Worm (Caenorhabditis elegans) whole organism, late embryonic: ENCODE data around the gene che-10.

ENCODE experiments used
- F13H6.1 ChIP-seq: sonication (generic microtip); optimal IDR thresholded peaks from 2 replicates; lab custom pipeline; 2016; ENCODE audit warnings: missing genetic modification characterization, missing compliant biosample characterization
- K02D7.2 ChIP-seq: sonication (generic microtip); optimal IDR thresholded peaks from 2 replicates; lab custom pipeline; 2017; ENCODE audit warnings: mild to moderate bottlenecking, missing genetic modification characterization, missing compliant biosample characterization
- K09A11.1 ChIP-seq: sonication (generic microtip); optimal IDR thresholded peaks from 2 replicates; lab custom pipeline; 2017; ENCODE audit warnings: antibody characterized with exemption, mild to moderate bottlenecking, missing genetic modification characterization, missing compliant biosample characterization; ENCODE audit not compliant: insufficient read depth
- T23F11.4 ChIP-seq: fragments of 200-800 bp; sonication (Bioruptor generic); optimal IDR thresholded peaks from 2 replicates; lab custom pipeline; 2018; ENCODE audit warnings: mild to moderate bottlenecking, missing genetic modification characterization, missing compliant biosample characterization
- ahr-1 ChIP-seq: sonication (generic microtip); optimal IDR thresholded peaks from 2 replicates; lab custom pipeline; 2016; ENCODE audit warnings: missing genetic modification characterization, missing compliant biosample characterization
- ama-1 ChIP-seq: fragments of 150-350 bp; optimal IDR thresholded peaks from 2 replicates; lab custom pipeline; 2014
- ceh-14 ChIP-seq: sonication (generic microtip); optimal IDR thresholded peaks from 2 replicates; lab custom pipeline; 2016; ENCODE audit warnings: missing genotype, missing genetic modification characterization, missing compliant biosample characterization
- ceh-18 ChIP-seq: sonication (generic microtip); optimal IDR thresholded peaks from 2 replicates; lab custom pipeline; 2016; ENCODE audit warnings: missing genetic modification characterization, missing compliant biosample characterization
- ceh-31 ChIP-seq: sonication (generic microtip); optimal IDR thresholded peaks from 2 replicates; lab custom pipeline; 2016; ENCODE audit warnings: missing genetic modification characterization, missing compliant biosample characterization
- ceh-45 ChIP-seq: fragments of 200-800 bp; sonication (Bioruptor generic); IDR thresholded peaks from 2 replicates; pipeline ENCODE4 v1.3.6; 2022; ENCODE audit warnings: missing genetic modification reagents, missing genetic modification characterization, missing compliant biosample characterization
- ceh-6 ChIP-seq: fragments of 200-800 bp; sonication (Bioruptor generic); optimal IDR thresholded peaks from 2 replicates; lab custom pipeline; 2018; ENCODE audit warnings: mild to moderate bottlenecking, missing genetic modification characterization, missing compliant biosample characterization
- che-1 ChIP-seq: sonication (generic microtip); optimal IDR thresholded peaks from 2 replicates; lab custom pipeline; 2016; ENCODE audit warnings: mild to moderate bottlenecking, missing genetic modification characterization, missing compliant biosample characterization
- dmd-4 ChIP-seq: sonication (generic microtip); optimal IDR thresholded peaks from 2 replicates; lab custom pipeline; 2016; ENCODE audit warnings: borderline replicate concordance, missing genetic modification characterization, missing compliant biosample characterization
- elt-2 ChIP-seq: sonication (generic microtip); optimal IDR thresholded peaks from 2 replicates; lab custom pipeline; 2016; ENCODE audit warnings: missing genetic modification reagents, missing genetic modification characterization, missing compliant biosample characterization
- ets-4 ChIP-seq: sonication (generic microtip); optimal IDR thresholded peaks from 2 replicates; lab custom pipeline; 2016; ENCODE audit warnings: missing genetic modification characterization, missing compliant biosample characterization
- eyg-1 ChIP-seq: sonication (generic microtip); optimal IDR thresholded peaks from 2 replicates; lab custom pipeline; 2016; ENCODE audit warnings: missing genotype, missing genetic modification characterization, missing compliant biosample characterization
- fax-1 ChIP-seq: sonication (generic microtip); optimal IDR thresholded peaks from 2 replicates; lab custom pipeline; 2016; ENCODE audit warnings: missing genotype, missing genetic modification characterization, missing compliant biosample characterization
- fkh-10 ChIP-seq: fragments of 150-350 bp; optimal IDR thresholded peaks from 2 replicates; lab custom pipeline; 2014; ENCODE audit warnings: missing biosample characterization, missing genetic modification reagents, missing genetic modification characterization
- hlh-6 ChIP-seq: sonication (generic microtip); optimal IDR thresholded peaks from 2 replicates; lab custom pipeline; 2016; ENCODE audit warnings: missing genotype, missing genetic modification characterization, missing compliant biosample characterization
- lim-6 ChIP-seq: sonication (generic microtip); optimal IDR thresholded peaks from 2 replicates; lab custom pipeline; 2016; ENCODE audit warnings: missing genetic modification characterization, missing compliant biosample characterization
- lin-11 ChIP-seq: fragments of 200-800 bp; sonication (Bioruptor generic); optimal IDR thresholded peaks from 2 replicates; lab custom pipeline; 2018; ENCODE audit warnings: mild to moderate bottlenecking, missing genetic modification characterization, missing compliant biosample characterization
- nfya-1 ChIP-seq: sonication (generic microtip); optimal IDR thresholded peaks from 2 replicates; lab custom pipeline; 2017; ENCODE audit warnings: missing genetic modification characterization, mild to moderate bottlenecking, missing compliant biosample characterization, antibody characterized with exemption, moderate library complexity
- nhr-11 ChIP-seq: fragments of 150-350 bp; optimal IDR thresholded peaks from 2 replicates; lab custom pipeline; 2014; ENCODE audit warnings: missing biosample characterization, missing genetic modification characterization
- nhr-232 ChIP-seq: sonication (generic microtip); optimal IDR thresholded peaks from 2 replicates; lab custom pipeline; 2016; ENCODE audit warnings: missing genetic modification characterization, missing compliant biosample characterization
- odd-2 ChIP-seq: sonication (generic microtip); optimal IDR thresholded peaks from 2 replicates; lab custom pipeline; 2017; ENCODE audit warnings: antibody characterized with exemption, mild to moderate bottlenecking, missing genetic modification characterization, missing compliant biosample characterization
- pax-1 ChIP-seq: fragments of 150-350 bp; optimal IDR thresholded peaks from 2 replicates; lab custom pipeline; 2014; ENCODE audit warnings: missing biosample characterization, missing genetic modification characterization
- pha-2 ChIP-seq: sonication (generic microtip); optimal IDR thresholded peaks from 2 replicates; lab custom pipeline; 2017; ENCODE audit warnings: mild to moderate bottlenecking, missing genetic modification characterization, missing compliant biosample characterization
- pha-4 ChIP-seq: fragments of 150-350 bp; optimal IDR thresholded peaks from 2 replicates; lab custom pipeline; 2018; ENCODE audit warnings: missing biosample characterization, missing genetic modification reagents, missing genetic modification characterization
- pros-1 ChIP-seq: fragments of 150-350 bp; optimal IDR thresholded peaks from 2 replicates; lab custom pipeline; 2014; ENCODE audit warnings: missing biosample characterization, missing genetic modification reagents, missing genetic modification characterization
- ref-2 ChIP-seq: sonication (generic microtip); optimal IDR thresholded peaks from 2 replicates; lab custom pipeline; 2016; ENCODE audit warnings: missing genetic modification characterization, missing compliant biosample characterization
- sox-2 ChIP-seq: fragments of 200-800 bp; sonication (Bioruptor generic); IDR thresholded peaks from 2 replicates; pipeline ENCODE4 v1.3.6; 2022; ENCODE audit warnings: missing genetic modification reagents, missing genetic modification characterization, missing compliant biosample characterization
- sox-4 ChIP-seq: sonication (generic microtip); optimal IDR thresholded peaks from 2 replicates; lab custom pipeline; 2017; ENCODE audit warnings: mild to moderate bottlenecking, missing genetic modification characterization, inconsistent platforms, missing compliant biosample characterization
- tbx-2 ChIP-seq: sonication (generic microtip); optimal IDR thresholded peaks from 2 replicates; lab custom pipeline; 2016; ENCODE audit warnings: missing genetic modification characterization, missing compliant biosample characterization
- ttx-3 ChIP-seq: sonication (generic microtip); optimal IDR thresholded peaks from 2 replicates; lab custom pipeline; 2016; ENCODE audit warnings: missing genetic modification reagents, missing genetic modification characterization, missing compliant biosample characterization
- unc-3 ChIP-seq, 2 experiments: fragments of 200-800 bp in 1 of 2; sonication (Bioruptor generic) in 1 of 2; sonication (generic microtip) in 1 of 2; conservative IDR thresholded peaks in 1 of 2; optimal IDR thresholded peaks in 1 of 2; 2 replicates each; pipeline versions ENCODE4 v1.3.6 to Lab custom; 2016 to 2022; ENCODE audit warnings: missing compliant biosample characterization in 2 of 2, missing genetic modification characterization in 2 of 2, missing genetic modification reagents in 1 of 2
- unc-42 ChIP-seq: sonication (generic microtip); optimal IDR thresholded peaks from 2 replicates; lab custom pipeline; 2016; ENCODE audit warnings: missing genotype, missing genetic modification characterization, missing compliant biosample characterization
- unc-55 ChIP-seq: sonication (generic microtip); optimal IDR thresholded peaks from 2 replicates; lab custom pipeline; 2017; ENCODE audit warnings: missing biosample characterization, missing genetic modification reagents, missing genetic modification characterization
- zip-5 ChIP-seq: sonication (generic microtip); optimal IDR thresholded peaks from 2 replicates; lab custom pipeline; 2016; ENCODE audit warnings: missing genetic modification characterization, missing compliant biosample characterization
- ztf-16 ChIP-seq: sonication (generic microtip); optimal IDR thresholded peaks from 2 replicates; lab custom pipeline; 2017; ENCODE audit warnings: missing genetic modification characterization, missing compliant biosample characterization

che-10 gene

DNA sequence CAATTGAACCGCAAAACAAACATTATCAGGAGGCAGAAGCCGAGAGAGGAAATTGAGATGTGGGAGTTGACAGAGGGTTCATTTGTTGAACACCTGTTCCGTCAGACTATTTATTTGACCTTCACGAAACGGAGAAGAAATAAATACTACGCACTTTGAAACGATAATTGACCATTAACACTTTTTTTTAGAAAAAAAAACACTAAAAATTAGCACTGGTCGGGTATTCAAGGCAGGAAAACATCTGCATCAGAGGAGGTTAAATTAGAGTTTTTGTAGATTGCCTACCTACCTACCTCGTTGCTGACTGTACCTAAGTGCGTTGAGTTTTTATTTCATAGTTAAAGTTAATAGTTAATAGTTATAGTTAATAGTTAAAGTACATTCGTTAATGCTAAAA is 11.9 kb upstream of the che-10 start:
- peak; percentile 8 for TF ChIP-seq pax-1 (tag; lab: Kevin White, UChicago)
- no peak for TF ChIP-seq ceh-45 (GFP tag; lab: Robert Waterston, UW)
- no peak for TF ChIP-seq dmd-4 (tag; lab: Kevin White, UChicago)
- TF ChIP-seq fkh-10 (GFP tag; lab: Kevin White, UChicago) = no peak
- TF ChIP-seq, all 69 proteins: peak for 1

DNA sequence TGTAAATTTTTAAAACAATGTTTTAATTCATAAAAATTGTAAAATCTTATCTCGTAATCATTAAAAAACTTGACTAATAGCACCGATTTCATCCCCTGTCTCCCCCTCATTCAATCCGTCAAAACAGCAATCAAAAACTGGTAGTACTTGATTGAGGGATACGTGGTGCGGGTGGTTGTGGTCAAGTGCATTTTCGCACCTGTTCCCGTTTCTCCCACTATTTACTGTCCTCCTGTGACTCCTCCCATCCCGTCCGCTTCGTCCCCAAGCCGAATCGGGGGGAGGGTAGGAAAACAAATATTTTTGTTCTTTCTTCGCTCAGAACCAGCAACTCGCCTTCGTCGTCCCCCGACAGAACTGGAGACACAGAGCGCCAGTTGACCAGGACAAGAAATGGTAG is 10.6 kb upstream of the che-10 start, which contains the start of gene lgc-27:
Gene lgc-27 (plus strand): TSS at position 301 of the 400 bp plus-strand sequence.
- TF ChIP-seq tbx-2 (tag; lab: Kevin White, UChicago) (peak; percentile 44), ttx-3 (tag; lab: Kevin White, UChicago) (no peak), ama-1 (lab: Kevin White, UChicago) (no peak)
- TF ChIP-seq, all 69 proteins: peak for 1

DNA sequence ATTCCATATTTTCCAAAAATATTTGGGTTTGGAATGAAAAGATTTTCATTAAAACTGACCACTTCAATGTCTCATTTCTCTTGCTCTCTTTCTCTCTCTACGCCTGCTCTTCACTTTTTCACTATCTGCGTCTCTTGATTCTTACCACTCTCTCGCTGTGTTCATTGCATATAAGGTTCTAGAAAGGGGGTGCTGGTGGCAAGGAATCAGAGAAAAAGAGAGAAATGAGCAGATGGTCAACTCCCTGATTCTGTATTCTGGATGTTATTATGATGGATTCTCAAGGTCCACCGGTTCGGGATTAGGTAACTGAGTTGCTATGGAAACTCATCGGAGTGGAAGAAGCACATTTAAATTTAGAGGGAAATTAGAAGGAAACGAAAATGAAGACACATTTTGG is 2.6 kb upstream of the che-10 start:
- peak; percentile 22 for TF ChIP-seq ref-2
- TF ChIP-seq unc-42 = no peak
- TF ChIP-seq nfya-1 (tag; lab: Kevin White, UChicago) = peak; percentile 38
- TF ChIP-seq, all 69 proteins: peak for 2

DNA sequence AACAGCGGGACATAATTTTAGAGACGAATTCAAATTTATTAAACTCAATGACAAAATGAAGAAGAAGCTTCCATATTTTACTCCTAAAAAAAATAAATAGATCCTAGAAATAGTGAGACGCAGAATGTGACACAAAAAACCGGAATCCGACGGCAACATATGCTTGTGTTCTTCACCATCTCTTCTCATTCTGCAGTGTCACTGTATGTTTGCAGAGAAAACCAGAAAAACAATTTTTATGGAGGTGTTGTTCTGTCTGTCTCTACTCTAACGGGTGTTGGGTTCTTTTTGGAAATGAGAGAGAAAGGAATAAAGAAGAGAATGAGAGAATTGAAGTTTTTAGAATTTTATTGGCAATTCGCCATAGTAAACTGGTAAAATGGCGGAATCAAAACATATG is 750 bp upstream of the che-10 start:
- TF ChIP-seq hlh-6 (no peak), ceh-14 (tag; lab: Kevin White, UChicago) (no peak), odd-2 (tag; lab: Kevin White, UChicago) (no peak), nhr-232 (tag; lab: Kevin White, UChicago) (no peak), eyg-1 (tag; lab: Kevin White, UChicago) (no peak), K09A11.1 (tag; lab: Kevin White, UChicago) (no peak)

DNA sequence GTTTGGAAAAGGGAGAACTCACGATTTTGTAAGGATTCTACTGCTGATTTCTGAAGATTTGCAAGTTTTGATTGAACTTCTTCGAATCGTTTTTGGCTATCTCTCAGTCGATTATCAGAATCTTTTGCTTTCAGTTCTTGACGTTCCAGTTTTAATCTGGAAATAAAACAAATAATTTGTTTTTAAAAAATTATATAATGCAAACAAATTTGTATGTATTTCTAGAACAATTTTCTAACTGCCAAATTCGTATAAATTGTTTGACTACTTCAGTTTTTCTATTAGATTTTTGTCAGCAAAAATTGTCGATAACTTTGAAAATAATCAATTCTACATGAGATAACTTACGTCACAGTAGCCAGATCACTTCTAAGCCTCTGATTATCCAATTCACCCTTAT is 6.7 kb downstream of the che-10 start:
- no peak for TF ChIP-seq F13H6.1 (tag; lab: Kevin White, UChicago)
- no peak for TF ChIP-seq odd-2 (tag; lab: Kevin White, UChicago)
- no peak for TF ChIP-seq pros-1 (tag; lab: Kevin White, UChicago)
- TF ChIP-seq eyg-1 (tag; lab: Kevin White, UChicago) = no peak
- TF ChIP-seq pax-1 (tag; lab: Kevin White, UChicago) = no peak
- TF ChIP-seq ttx-3 (tag; lab: Kevin White, UChicago) = no peak
- TF ChIP-seq ceh-31 (tag; lab: Kevin White, UChicago) = no peak
- TF ChIP-seq nhr-11 (tag; lab: Kevin White, UChicago) = no peak
- no peak for TF ChIP-seq zip-5 (tag; lab: Kevin White, UChicago)
- no peak for TF ChIP-seq ztf-16 (tag; lab: Kevin White, UChicago)

DNA sequence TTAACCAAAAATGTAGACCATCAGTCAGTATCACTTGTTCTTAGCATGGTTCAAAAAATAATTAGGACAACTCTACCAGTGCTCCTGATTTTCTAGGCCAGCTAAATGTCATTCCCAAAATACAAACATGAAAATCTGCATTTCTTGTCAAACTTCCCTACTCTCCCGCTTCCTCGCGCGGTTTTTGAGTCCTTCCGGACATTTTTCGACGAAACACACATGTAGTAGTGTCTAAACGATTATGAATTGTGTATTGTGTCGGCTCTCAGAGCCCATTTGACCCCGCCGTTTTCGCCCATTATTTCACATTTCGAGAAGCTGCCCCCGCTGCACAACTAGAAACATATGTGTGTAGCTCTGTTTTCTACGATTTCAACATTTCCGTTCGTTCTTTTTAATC is 11.5 kb downstream of the che-10 start, which contains the start of gene F35D11.1:
Gene F35D11.1 (plus strand): TSS at position 301 of the 400 bp plus-strand sequence.
- no peak for TF ChIP-seq nhr-232 (tag; lab: Kevin White, UChicago)
- no peak for TF ChIP-seq sox-2 (GFP tag; lab: Robert Waterston, UW)
- no peak for TF ChIP-seq unc-55
- TF ChIP-seq elt-2 (tag; lab: Kevin White, UChicago) = no peak
- no peak for TF ChIP-seq K02D7.2 (tag; lab: Kevin White, UChicago)
- TF ChIP-seq ceh-14 (tag; lab: Kevin White, UChicago) = no peak
- no peak for TF ChIP-seq eyg-1 (tag; lab: Kevin White, UChicago)
- no peak for TF ChIP-seq ceh-18
- TF ChIP-seq odd-2 (tag; lab: Kevin White, UChicago) = no peak
- TF ChIP-seq ref-2 = no peak
- TF ChIP-seq pha-4 (tag; lab: Kevin White, UChicago) = no peak
- TF ChIP-seq ztf-16 (tag; lab: Kevin White, UChicago) = no peak

DNA sequence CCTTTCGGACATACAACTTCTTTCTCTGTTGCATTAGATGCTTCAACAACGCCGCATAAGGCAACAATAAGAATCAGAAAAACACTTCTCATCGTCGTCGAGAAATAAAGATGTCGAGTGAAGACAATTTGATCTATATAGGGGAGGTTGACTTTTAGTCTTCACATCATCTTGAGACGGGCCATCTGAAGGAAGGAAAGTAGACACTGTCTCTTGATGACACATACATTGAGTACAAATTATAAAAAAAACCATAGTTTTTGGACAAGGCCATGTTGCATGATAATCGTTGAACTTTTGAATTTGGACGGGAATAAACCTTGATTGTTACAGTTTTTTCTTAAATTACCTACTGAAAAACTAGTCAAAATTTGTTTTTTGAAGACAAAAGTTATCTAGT is 16.5 kb downstream of the che-10 start, which contains the start of gene clec-139:
Gene clec-139 (minus strand): TSS at position 101 of the 400 bp plus-strand sequence.
- TF ChIP-seq ceh-6 (GFP tag; lab: Kevin White, UChicago) (no peak), ceh-45 (GFP tag; lab: Robert Waterston, UW) (no peak), odd-2 (tag; lab: Kevin White, UChicago) (no peak), lim-6 (tag; lab: Kevin White, UChicago) (no peak), pha-2 (tag; lab: Kevin White, UChicago) (no peak), sox-4 (tag; lab: Kevin White, UChicago) (no peak), unc-42 (no peak), ama-1 (lab: Kevin White, UChicago) (no peak), unc-3 (GFP tag; conservative IDR thresholded peaks at IDR 0.05; lab: Robert Waterston, UW) (no peak), unc-3 (tag; optimal IDR thresholded peaks at IDR 0.05; lab: Kevin White, UChicago) (no peak), ets-4 (no peak), ahr-1 (no peak), zip-5 (tag; lab: Kevin White, UChicago) (no peak), che-1 (tag; lab: Kevin White, UChicago) (no peak), lin-11 (tag; lab: Kevin White, UChicago) (no peak), ztf-16 (tag; lab: Kevin White, UChicago) (no peak), fax-1 (tag; lab: Kevin White, UChicago) (no peak), T23F11.4 (GFP tag; lab: Kevin White, UChicago) (no peak), elt-2 (tag; lab: Kevin White, UChicago) (no peak)
